Worm (Caenorhabditis elegans): ENCODE data around the gene acds-10.
A peak's percentile ranks its signal among the peaks of the same experiment; 100 is the strongest.

acds-10 gene

DNA sequence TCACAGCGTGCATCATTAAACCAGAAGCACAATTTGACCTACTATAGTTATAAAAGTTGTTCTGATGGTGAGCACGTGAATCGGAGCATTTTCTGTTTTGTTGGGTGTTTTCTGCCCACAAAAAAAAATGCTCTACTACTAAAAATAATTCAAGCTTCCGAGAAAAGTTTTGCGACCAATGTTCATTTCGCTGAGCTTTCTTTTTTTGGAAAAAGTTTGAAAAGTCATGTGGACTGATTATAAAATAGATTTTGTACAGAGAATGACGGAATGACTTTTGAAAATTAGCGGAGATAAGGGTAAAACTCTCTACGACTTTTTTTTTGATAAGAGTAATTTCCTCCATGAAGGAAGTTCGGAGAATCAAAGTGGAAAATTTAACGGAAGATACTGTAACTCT lies 21.9 kb downstream of the acds-10 start:
- TF ChIP-seq nhr-80 (tag; optimal IDR thresholded peaks at IDR 0.05), result peak; percentile 44
- TF ChIP-seq ama-1 (optimal IDR thresholded peaks at IDR 0.05), result no peak
- no peak for TF ChIP-seq ama-1 (GFP tag; optimal IDR thresholded peaks at IDR 0.05)

DNA sequence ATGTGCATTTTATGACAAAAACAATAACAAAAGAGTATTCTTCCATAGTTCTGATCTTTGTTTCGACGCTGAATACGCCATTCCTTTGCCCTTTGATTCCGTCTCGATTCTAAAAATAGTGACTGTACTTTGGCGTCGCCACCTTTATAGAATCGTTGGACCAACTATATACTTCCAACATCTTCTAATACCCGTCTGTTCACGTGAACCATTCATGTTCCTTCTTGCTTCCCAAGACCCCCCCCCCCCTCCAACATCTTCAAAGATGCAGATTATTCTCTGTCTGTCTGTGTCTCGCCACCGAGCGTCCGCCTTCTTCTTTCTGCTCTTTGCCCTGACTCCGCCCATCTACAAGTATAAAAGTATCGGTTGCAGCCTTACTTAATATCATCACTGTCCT lies 22.4 kb downstream of the acds-10 start:
- TF ChIP-seq aptf-3 (GFP tag; IDR thresholded peaks at IDR 0.05) (no peak), lsy-27 (tag; optimal IDR thresholded peaks at IDR 0.05; ENCODE audit: borderline replicate concordance, insufficient read depth) (no peak), nhr-27 (tag; optimal IDR thresholded peaks at IDR 0.05) (no peak), ets-4 (GFP tag; optimal IDR thresholded peaks at IDR 0.05) (no peak), ztf-18 (tag; optimal IDR thresholded peaks at IDR 0.05) (no peak), F23B12.7 (tag; optimal IDR thresholded peaks at IDR 0.05; ENCODE audit: insufficient read depth) (no peak), die-1 (tag; optimal IDR thresholded peaks at IDR 0.05) (no peak)

- TF ChIP-seq nfyb-1 (GFP tag; IDR thresholded peaks at IDR 0.05) (no peak), ama-1 (optimal IDR thresholded peaks at IDR 0.05) (peak; percentile 27), ama-1 (GFP tag; optimal IDR thresholded peaks at IDR 0.05) (no peak), lag-1 (GFP tag; IDR thresholded peaks at IDR 0.05) (no peak), ZK185.1 (tag; optimal IDR thresholded peaks at IDR 0.05; ENCODE audit: poor library complexity, severe bottlenecking) (no peak), madf-3 (GFP tag; IDR thresholded peaks at IDR 0.05) (0 out of 2 replicates have a peak, but pooled peaks have one; percentile 24), nhr-120 (GFP tag; IDR thresholded peaks at IDR 0.05) (no peak), hmg-1.2 (GFP tag; IDR thresholded peaks at IDR 0.05) (no peak)
Observed at ce11 chrV:5771627-5772026, 24.0 kb downstream of the acds-10 start, which contains the start of gene F44E7.3. TSS of gene F44E7.3 (plus strand) at chrV:5771945.

- TF ChIP-seq ama-1 (optimal IDR thresholded peaks at IDR 0.05) (no peak), ama-1 (GFP tag; optimal IDR thresholded peaks at IDR 0.05) (peak in 1 of 2 experiments; percentile 11), madf-6 (GFP tag; IDR thresholded peaks at IDR 0.05) (peak; percentile 45; the same call in 1 of the 2 replicates), him-1 (tag; optimal IDR thresholded peaks at IDR 0.05) (peak; percentile 61), hsf-1 (GFP tag; IDR thresholded peaks at IDR 0.05) (0 out of 2 replicates have a peak, but pooled peaks have one; percentile 9), hrde-1 (tag; optimal IDR thresholded peaks at IDR 0.05; ENCODE audit: borderline replicate concordance) (peak; percentile 57), F49E8.2 (tag; optimal IDR thresholded peaks at IDR 0.05; ENCODE audit: insufficient read depth) (peak; percentile 38), dpff-1 (tag; optimal IDR thresholded peaks at IDR 0.05) (no peak), ekl-4 (GFP tag; IDR thresholded peaks at IDR 0.05) (no peak)
Observed at ce11 chrV:5772503-5772902, 24.9 kb downstream of the acds-10 start.

DNA sequence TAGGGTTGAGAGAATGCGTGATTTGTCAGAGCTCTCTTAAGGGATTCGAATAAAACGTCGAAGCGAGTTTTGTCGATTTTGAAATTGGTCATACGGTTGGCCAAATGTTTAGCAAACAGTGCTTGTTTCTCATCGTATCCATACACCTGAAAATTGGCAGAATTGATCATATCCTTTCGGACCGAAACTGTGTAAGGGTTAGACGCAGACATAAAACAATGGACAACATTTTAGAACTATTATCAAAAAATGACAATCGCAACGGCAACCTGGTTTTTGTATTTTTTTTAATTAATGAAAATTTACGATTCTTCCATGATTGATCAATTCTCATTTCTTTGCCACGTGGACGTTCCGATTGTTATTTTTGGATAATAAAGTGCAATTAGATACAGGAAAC lies 26.5 kb downstream of the acds-10 start:
- no peak for TF ChIP-seq aptf-2 (GFP tag; conservative IDR thresholded peaks at IDR 0.05)
- TF ChIP-seq zim-3 (tag; optimal IDR thresholded peaks at IDR 0.05), result no peak
- TF ChIP-seq F22D6.2 (tag; optimal IDR thresholded peaks at IDR 0.05), result no peak
- TF ChIP-seq ztf-6 (GFP tag; IDR thresholded peaks at IDR 0.05), result no peak
- no peak for TF ChIP-seq ztf-26 (tag; optimal IDR thresholded peaks at IDR 0.05)
- no peak for TF ChIP-seq lsl-1 (GFP tag; optimal IDR thresholded peaks at IDR 0.05)
- TF ChIP-seq lsy-27 (tag; optimal IDR thresholded peaks at IDR 0.05; ENCODE audit: borderline replicate concordance, insufficient read depth), result no peak
- no peak for TF ChIP-seq F52B5.7 (tag; optimal IDR thresholded peaks at IDR 0.05)
- TF ChIP-seq ceh-79 (tag; optimal IDR thresholded peaks at IDR 0.05), result no peak

DNA sequence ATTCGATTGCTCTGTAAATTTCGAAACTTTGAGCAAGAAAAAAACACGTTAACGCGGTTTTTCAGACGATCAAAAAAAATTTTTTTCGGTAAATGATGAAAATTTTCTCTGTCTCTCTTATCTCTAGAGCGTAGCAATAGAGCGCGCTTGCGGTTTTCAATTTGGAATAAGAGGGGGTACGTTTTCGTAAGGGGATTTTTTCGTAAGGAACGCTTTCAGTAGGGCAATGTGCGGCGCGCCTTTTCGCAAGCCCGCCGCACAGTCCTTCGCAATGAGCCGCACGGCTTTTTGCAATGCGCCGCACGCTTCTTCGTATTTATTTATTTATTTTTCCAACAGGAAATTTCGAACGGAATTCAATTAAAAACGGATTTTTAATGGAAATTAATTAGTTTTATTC lies 29.3 kb downstream of the acds-10 start, which contains the start of gene F44E7.4:
TSS of gene F44E7.4 (minus strand) at position 13 of the 400 bp plus-strand sequence.
- TF ChIP-seq lin-26 (GFP tag; IDR thresholded peaks at IDR 0.05), result peak; percentile 86
- peak; percentile 79 for TF ChIP-seq F33H1.4 (GFP tag; IDR thresholded peaks at IDR 0.05)
- TF ChIP-seq Y95B8A.8 (GFP tag; IDR thresholded peaks at IDR 0.05), result peak; percentile 95
- TF ChIP-seq attf-5 (GFP tag; optimal IDR thresholded peaks at IDR 0.05), result peak; percentile 37
- TF ChIP-seq ceh-91 (GFP tag; IDR thresholded peaks at IDR 0.05), result peak; percentile 93
- TF ChIP-seq sea-2 (GFP tag; IDR thresholded peaks at IDR 0.05), result 0 out of 2 replicates have a peak, but pooled peaks have one; percentile 25
- peak; percentile 78 for TF ChIP-seq hsf-1 (GFP tag; IDR thresholded peaks at IDR 0.05)
- peak; percentile 92 for TF ChIP-seq let-526 (GFP tag; IDR thresholded peaks at IDR 0.05)
- TF ChIP-seq Y79H2A.3 (GFP tag; conservative IDR thresholded peaks at IDR 0.05), result peak; percentile 88
- TF ChIP-seq Y67H2A.10 (GFP tag; conservative IDR thresholded peaks at IDR 0.05), result peak; percentile 83
- TF ChIP-seq ztf-6 (GFP tag; IDR thresholded peaks at IDR 0.05), result peak; percentile 85
- peak; percentile 29 for TF ChIP-seq snpc-3.4 (tag; optimal IDR thresholded peaks at IDR 0.05)
